Fruit fly (Drosophila melanogaster) whole organism, wandering third instar larva: ENCODE data around the gene ZnT33D.
A peak's percentile ranks its signal among the peaks of the same experiment; 100 is the strongest.

ENCODE experiments used
- Abd-B ChIP-seq: fragments of >200 bp; optimal IDR thresholded peaks from 2 replicates; lab custom pipeline; 2017; ENCODE audit warnings: missing biosample characterization, missing genetic modification characterization
- CG32264 ChIP-seq: fragments of 200-800 bp; sonication (Bioruptor generic); optimal IDR thresholded peaks from 2 replicates; lab custom pipeline; 2016; ENCODE audit warnings: missing biosample characterization, missing genetic modification characterization
- CG9705 ChIP-seq: fragments of 200-800 bp; sonication (Bioruptor generic); optimal IDR thresholded peaks from 2 replicates; lab custom pipeline; 2018; ENCODE audit warnings: missing biosample characterization, mild to moderate bottlenecking, missing genetic modification characterization
- CrebA ChIP-seq: fragments of 200-800 bp; sonication (Bioruptor generic); optimal IDR thresholded peaks from 2 replicates; lab custom pipeline; 2016; ENCODE audit warnings: missing biosample characterization, mild to moderate bottlenecking, missing genetic modification characterization, borderline replicate concordance
- Dfd ChIP-seq: fragments of >200 bp; optimal IDR thresholded peaks from 2 replicates; lab custom pipeline; 2017; ENCODE audit warnings: missing biosample characterization, missing genetic modification characterization
- Dif ChIP-seq: fragments of 200-275, 200-300 bp; sonication (Bioruptor generic); optimal IDR thresholded peaks from 2 replicates; lab custom pipeline; 2018; ENCODE audit warnings: missing biosample characterization, missing genetic modification characterization; ENCODE audit not compliant: partially characterized antibody
- HLH106 ChIP-seq: fragments of 200-800 bp; optimal IDR thresholded peaks from 3 replicates; lab custom pipeline; 2019; ENCODE audit warnings: missing biosample characterization, mild to moderate bottlenecking, missing genetic modification characterization, moderate library complexity
- Hnf4 ChIP-seq: fragments of 200-800 bp; sonication (Bioruptor generic); optimal IDR thresholded peaks from 2 replicates; lab custom pipeline; 2016; ENCODE audit warnings: missing biosample characterization, mild to moderate bottlenecking, missing genetic modification characterization
- Hr78 ChIP-seq: fragments of >200 bp; optimal IDR thresholded peaks from 2 replicates; lab custom pipeline; 2017; ENCODE audit warnings: missing biosample characterization, missing genetic modification characterization
- Jra ChIP-seq: sonication (Bioruptor generic); optimal IDR thresholded peaks from 2 replicates; lab custom pipeline; 2016; ENCODE audit warnings: missing biosample characterization, missing genetic modification characterization
- Mio ChIP-seq: sonication (Bioruptor generic); optimal IDR thresholded peaks from 2 replicates; lab custom pipeline; 2016; ENCODE audit warnings: missing biosample characterization, missing genetic modification characterization
- Myc ChIP-seq: fragments of >200 bp; optimal IDR thresholded peaks from 2 replicates; lab custom pipeline; 2017
- N ChIP-seq: fragments of >200 bp; optimal IDR thresholded peaks from 2 replicates; lab custom pipeline; 2018; ENCODE audit warnings: missing biosample characterization, missing external identifiers, missing genetic modification characterization
- Rel ChIP-seq, 2 experiments: fragments of 200-800 bp; sonication (Bioruptor generic) in 1 of 2; optimal IDR thresholded peaks; 2 replicates in 1 of 2; 3 replicates in 1 of 2; lab custom pipeline; 2016 to 2019; ENCODE audit warnings: mild to moderate bottlenecking in 2 of 2, missing biosample characterization in 2 of 2, missing genetic modification characterization in 2 of 2, moderate library complexity in 1 of 2
- Sp1 ChIP-seq: fragments of 200-800 bp; sonication (Bioruptor generic); optimal IDR thresholded peaks from 3 replicates; lab custom pipeline; 2019; ENCODE audit warnings: missing biosample characterization, mild to moderate bottlenecking, missing genetic modification characterization, moderate library complexity
- br ChIP-seq: fragments of 200-800 bp; sonication (Bioruptor generic); optimal IDR thresholded peaks from 2 replicates; lab custom pipeline; 2016; ENCODE audit warnings: missing biosample characterization, missing genetic modification characterization
- brk ChIP-seq: fragments of 200-800 bp; sonication (Bioruptor generic); optimal IDR thresholded peaks from 2 replicates; lab custom pipeline; 2016; ENCODE audit warnings: missing biosample characterization, mild to moderate bottlenecking, missing genetic modification characterization
- dl ChIP-seq, 2 experiments: fragments of 175-275, 200-275 bp in 1 of 2; fragments of 200-275 bp in 1 of 2; sonication (Bioruptor generic); optimal IDR thresholded peaks; lab custom pipeline; 2018; ENCODE audit warnings: mild to moderate bottlenecking in 2 of 2, missing biosample characterization in 2 of 2, missing genetic modification characterization in 2 of 2, moderate library complexity in 2 of 2; ENCODE audit not compliant: partially characterized antibody in 2 of 2, insufficient read depth in 1 of 2
- dmrt93B ChIP-seq: fragments of 200-800 bp; sonication (Bioruptor generic); optimal IDR thresholded peaks from 2 replicates; lab custom pipeline; 2018; ENCODE audit warnings: missing biosample characterization, mild to moderate bottlenecking, missing genetic modification characterization
- dsf ChIP-seq: sonication (Bioruptor generic); optimal IDR thresholded peaks from 2 replicates; lab custom pipeline; 2016; ENCODE audit warnings: missing biosample characterization, missing genetic modification characterization, borderline replicate concordance
- ey ChIP-seq: fragments of 200-800 bp; sonication (Bioruptor generic); optimal IDR thresholded peaks from 2 replicates; lab custom pipeline; 2016; ENCODE audit warnings: missing biosample characterization, missing genetic modification characterization
- foxo ChIP-seq, 2 experiments: fragments of 200-800 bp; sonication (Bioruptor generic); optimal IDR thresholded peaks; 2 replicates in 1 of 2; 3 replicates in 1 of 2; lab custom pipeline; 2016 to 2017; ENCODE audit warnings: missing biosample characterization in 2 of 2, missing genetic modification characterization in 2 of 2
- fru ChIP-seq: fragments of 200-800 bp; sonication (Bioruptor generic); optimal IDR thresholded peaks from 3 replicates; lab custom pipeline; 2016; ENCODE audit warnings: missing biosample characterization, mild to moderate bottlenecking, missing genetic modification characterization
- jim ChIP-seq: fragments of 175-275, 200-325 bp; sonication (Bioruptor generic); optimal IDR thresholded peaks from 2 replicates; lab custom pipeline; 2016; ENCODE audit warnings: missing biosample characterization, mild to moderate bottlenecking, missing genetic modification characterization
- lola ChIP-seq: fragments of >200 bp; optimal IDR thresholded peaks from 2 replicates; lab custom pipeline; 2017; ENCODE audit warnings: missing biosample characterization, missing genetic modification characterization
- pan ChIP-seq: fragments of >200 bp; optimal IDR thresholded peaks from 2 replicates; lab custom pipeline; 2017
- psq ChIP-seq: fragments of 200-800 bp; sonication (Bioruptor generic); optimal IDR thresholded peaks from 3 replicates; lab custom pipeline; 2017; ENCODE audit warnings: missing biosample characterization, mild to moderate bottlenecking, missing genetic modification characterization, moderate library complexity
- sage ChIP-seq: fragments of 200-800 bp; sonication (Bioruptor generic); optimal IDR thresholded peaks from 2 replicates; lab custom pipeline; 2016; ENCODE audit warnings: missing biosample characterization, mild to moderate bottlenecking, missing genetic modification characterization
- sv ChIP-seq: fragments of 200-800 bp; sonication (Bioruptor generic); optimal IDR thresholded peaks from 3 replicates; lab custom pipeline; 2016; ENCODE audit warnings: missing biosample characterization, missing genetic modification characterization
- usp ChIP-seq: fragments of >200 bp; optimal IDR thresholded peaks from 2 replicates; lab custom pipeline; 2017; ENCODE audit warnings: missing biosample characterization, missing genetic modification characterization
- woc ChIP-seq: sonication (Bioruptor generic); optimal IDR thresholded peaks from 2 replicates; lab custom pipeline; 2016; ENCODE audit warnings: missing biosample characterization, mild to moderate bottlenecking, missing genetic modification characterization

The ZnT33D gene

DNA sequence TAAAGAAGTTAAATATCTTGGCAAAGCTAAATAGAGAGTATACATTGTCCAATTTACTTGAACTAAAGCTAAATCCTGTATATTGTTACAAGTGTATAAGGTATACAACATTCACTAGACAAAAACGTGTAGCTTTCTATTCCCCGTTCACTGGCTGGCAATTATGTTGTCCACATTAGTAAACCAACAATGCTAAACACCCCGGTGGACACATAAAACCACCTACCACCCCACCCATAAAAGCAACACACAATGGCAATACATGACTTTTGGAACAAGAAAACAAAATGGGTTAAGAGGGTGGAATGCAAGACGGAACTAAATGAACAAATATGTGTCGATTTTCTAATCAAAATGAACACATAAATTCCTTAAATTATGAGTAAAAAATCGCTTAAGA lies at the start of gene ZnT33D:
ZnT33D (plus strand) TSS at position 301 of the 400 bp plus-strand sequence.
- TF ChIP-seq fru (GFP tag; lab: Kevin White, UChicago) (no peak), Dif (GFP tag; lab: Kevin White, UChicago) (no peak), Dfd (no peak), CG32264 (no peak), dmrt93B (no peak), ey (GFP tag; lab: Kevin White, UChicago) (no peak), pan (no peak), Hr78 (no peak), foxo (GFP tag; optimal IDR thresholded peaks at IDR 0.05; lab: Kevin White, UChicago) (no peak), dl (GFP tag; optimal IDR thresholded peaks at IDR 0.05; lab: Kevin White, UChicago; ENCODE audit: insufficient read depth in 1 of 2, partially characterized antibody in 2 of 2) (no peak), Mio (GFP tag; lab: Kevin White, UChicago) (no peak), HLH106 (tag; lab: Kevin White, UChicago) (no peak), usp (no peak), Hnf4 (GFP tag; lab: Kevin White, UChicago) (no peak), CrebA (no peak), Abd-B (no peak), Rel (GFP tag; optimal IDR thresholded peaks at IDR 0.05; lab: Kevin White, UChicago) (no peak), Rel (tag; optimal IDR thresholded peaks at IDR 0.05; lab: Kevin White, UChicago) (no peak), sv (GFP tag; lab: Kevin White, UChicago) (no peak), Jra (GFP tag; lab: Kevin White, UChicago) (no peak), Myc (no peak)

DNA sequence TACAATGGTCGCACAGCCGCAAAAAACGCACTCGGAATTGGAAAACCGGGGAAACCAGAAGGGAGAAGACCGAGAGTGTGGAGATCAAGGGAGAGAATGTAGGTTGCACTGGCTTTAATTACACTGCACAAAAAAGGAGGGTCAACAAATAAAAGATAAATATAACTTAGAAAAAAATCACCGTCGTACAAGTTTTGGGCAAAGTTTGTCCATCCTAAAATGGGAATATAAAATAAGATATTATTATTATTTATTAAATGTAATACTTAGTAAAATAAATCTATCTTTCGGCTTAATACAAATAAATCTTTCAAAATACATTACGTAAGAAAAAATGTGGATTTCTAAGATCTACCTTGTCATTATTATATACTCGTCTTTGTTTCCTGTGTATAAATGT lies 48.2 kb upstream of the ZnT33D start:
- no peak for TF ChIP-seq Abd-B
- TF ChIP-seq Rel (GFP tag; optimal IDR thresholded peaks at IDR 0.05; lab: Kevin White, UChicago) = no peak
- no peak for TF ChIP-seq Rel (tag; optimal IDR thresholded peaks at IDR 0.05; lab: Kevin White, UChicago)
- TF ChIP-seq foxo (GFP tag; optimal IDR thresholded peaks at IDR 0.05; lab: Kevin White, UChicago) = no peak
- no peak for TF ChIP-seq CrebA
- TF ChIP-seq brk = no peak
- no peak for TF ChIP-seq Myc
- no peak for TF ChIP-seq woc (GFP tag; lab: Kevin White, UChicago)
- TF ChIP-seq ey (GFP tag; lab: Kevin White, UChicago) = no peak
- TF ChIP-seq dl (GFP tag; optimal IDR thresholded peaks at IDR 0.05; lab: Kevin White, UChicago; ENCODE audit: insufficient read depth in 1 of 2, partially characterized antibody in 2 of 2) = no peak
- TF ChIP-seq Sp1 (GFP tag; lab: Kevin White, UChicago) = no peak
- TF ChIP-seq dmrt93B = no peak
- TF ChIP-seq N = no peak

DNA sequence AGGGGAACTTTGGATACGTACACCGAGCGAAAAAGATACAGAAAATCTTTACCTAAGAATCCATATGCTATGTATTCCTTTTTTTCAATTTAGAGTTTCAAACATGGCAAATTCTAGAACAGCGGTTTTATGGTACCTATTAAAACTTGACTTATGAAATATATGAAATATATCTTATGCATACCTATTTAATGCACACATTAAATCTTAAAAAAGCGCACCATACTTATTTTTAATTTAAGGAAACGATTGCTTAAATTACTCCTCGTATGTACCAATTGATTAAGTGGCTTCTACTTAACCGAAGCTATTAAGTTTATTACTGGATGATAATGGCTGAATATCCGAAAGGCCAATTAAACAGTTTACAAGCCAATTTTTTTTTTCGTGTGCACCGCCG lies 44.0 kb upstream of the ZnT33D start:
- no peak for TF ChIP-seq usp
- TF ChIP-seq ey (GFP tag; lab: Kevin White, UChicago) = no peak
- TF ChIP-seq foxo (GFP tag; optimal IDR thresholded peaks at IDR 0.05; lab: Kevin White, UChicago) = peak in 1 of 2 experiments; percentile 4

DNA sequence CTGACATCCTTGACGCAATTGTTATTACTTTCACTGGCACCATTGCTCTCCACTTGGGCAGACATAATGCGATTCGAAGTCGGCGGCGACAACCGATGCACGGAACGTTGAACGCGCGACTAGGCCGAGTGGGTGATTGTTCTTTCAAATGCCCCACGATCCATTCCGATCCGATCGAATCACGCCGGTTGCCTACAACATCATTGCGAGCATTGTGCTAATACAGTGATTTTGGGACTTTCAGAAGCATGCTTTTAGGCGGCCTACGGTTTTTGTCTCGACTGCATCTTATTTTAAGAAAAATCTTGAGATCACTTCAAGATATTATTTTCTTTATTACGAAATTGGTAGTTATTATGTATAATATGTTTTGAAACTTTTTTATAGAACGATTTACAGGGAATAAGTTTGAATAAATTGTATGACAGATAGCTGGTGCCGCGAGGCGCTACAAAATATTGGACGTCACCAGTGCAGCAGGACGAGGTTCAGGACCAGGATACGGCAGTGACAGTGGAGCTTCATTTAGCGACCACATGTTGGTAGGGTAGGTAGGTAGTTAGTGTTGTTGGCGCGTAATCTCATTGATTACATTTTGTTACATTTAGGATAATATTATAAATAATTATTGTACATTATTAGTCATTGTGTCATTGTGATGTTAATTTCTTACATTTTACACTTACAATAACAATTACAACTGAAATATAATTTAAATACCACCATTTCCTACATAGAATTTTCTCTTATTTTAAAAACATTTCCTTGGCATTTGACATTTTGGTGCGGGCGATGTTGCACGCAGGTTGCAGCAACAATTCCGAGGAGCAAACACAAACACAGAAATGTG lies 30.5 kb upstream of the ZnT33D start, which contains the start of gene rho-6:
rho-6 (minus strand) TSS at position 137 of the 850 bp plus-strand sequence.
- TF ChIP-seq Dif (GFP tag; lab: Kevin White, UChicago) (no peak), Abd-B (no peak), Dfd (no peak), brk (no peak), Myc (peak; percentile 58), sv (GFP tag; lab: Kevin White, UChicago) (no peak), fru (GFP tag; lab: Kevin White, UChicago) (no peak), HLH106 (tag; lab: Kevin White, UChicago) (no peak), CG9705 (GFP tag; lab: Kevin White, UChicago) (no peak)

DNA sequence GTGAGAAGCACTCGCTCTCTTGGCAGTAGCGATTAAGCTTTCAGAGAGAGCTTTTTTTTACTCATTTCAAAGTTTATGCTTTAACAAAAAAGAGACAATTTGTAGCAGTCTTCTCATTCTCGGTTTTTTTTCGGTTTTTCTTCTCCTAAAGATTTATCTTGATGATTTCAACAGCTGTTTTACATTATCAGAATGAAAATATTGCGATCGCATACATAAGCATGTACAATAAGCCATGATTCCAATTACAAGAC lies 30.0 kb upstream of the ZnT33D start:
- TF ChIP-seq br (GFP tag; lab: Kevin White, UChicago) (no peak), ey (GFP tag; lab: Kevin White, UChicago) (no peak), sv (GFP tag; lab: Kevin White, UChicago) (no peak), usp (no peak), lola (no peak), Hr78 (no peak), woc (GFP tag; lab: Kevin White, UChicago) (no peak), Dfd (no peak), dmrt93B (no peak), Sp1 (GFP tag; lab: Kevin White, UChicago) (no peak), jim (GFP tag; lab: Kevin White, UChicago) (no peak), psq (no peak), dsf (GFP tag; lab: Kevin White, UChicago) (no peak), Hnf4 (GFP tag; lab: Kevin White, UChicago) (no peak), Rel (GFP tag; optimal IDR thresholded peaks at IDR 0.05; lab: Kevin White, UChicago) (no peak), Rel (tag; optimal IDR thresholded peaks at IDR 0.05; lab: Kevin White, UChicago) (no peak), N (no peak), sage (no peak), Dif (GFP tag; lab: Kevin White, UChicago) (no peak)
